Worm (Caenorhabditis elegans): ENCODE results near the gene ztf-14.

Gene ztf-14

DNA sequence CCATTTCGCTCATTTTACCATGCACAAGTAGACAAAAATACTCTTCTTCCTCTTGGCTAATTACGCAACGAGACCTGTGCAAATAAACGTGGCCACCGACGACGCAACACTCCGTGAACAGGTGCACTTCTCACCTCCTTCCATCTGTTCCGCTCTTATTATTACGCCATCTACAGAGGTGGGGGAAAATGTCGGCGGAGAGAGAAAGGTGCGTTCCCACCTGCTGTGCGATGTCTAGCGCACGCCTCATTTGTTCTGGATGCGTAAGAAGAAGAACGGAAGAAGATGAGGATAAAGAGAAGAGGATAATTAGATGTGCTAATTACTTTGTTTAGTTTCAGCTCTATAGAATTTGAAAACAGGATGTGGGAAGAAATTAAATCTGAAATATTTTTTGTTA is 9.4 kb upstream of the ztf-14 start:
- TF ChIP-seq tbx-9 (tag; optimal IDR thresholded peaks at IDR 0.05; ENCODE audit: borderline replicate concordance) (no peak), sea-2 (GFP tag; IDR thresholded peaks at IDR 0.05) (no peak), madf-8 (GFP tag; conservative IDR thresholded peaks at IDR 0.05) (no peak), hmg-1.2 (GFP tag; IDR thresholded peaks at IDR 0.05) (no peak), ceh-91 (GFP tag; IDR thresholded peaks at IDR 0.05) (no peak), let-607 (tag; optimal IDR thresholded peaks at IDR 0.05) (no peak), lag-1 (GFP tag; IDR thresholded peaks at IDR 0.05) (no peak), madf-6 (GFP tag; IDR thresholded peaks at IDR 0.05) (no peak), unc-62 (GFP tag; optimal IDR thresholded peaks at IDR 0.05) (no peak), nhr-179 (tag; optimal IDR thresholded peaks at IDR 0.05) (no peak), B0035.1 (tag; optimal IDR thresholded peaks at IDR 0.05) (no peak), attf-6 (GFP tag; IDR thresholded peaks at IDR 0.05) (no peak), snpc-3.4 (tag; optimal IDR thresholded peaks at IDR 0.05) (no peak), D2030.7 (GFP tag; IDR thresholded peaks at IDR 0.05) (no peak), mxl-1 (tag; optimal IDR thresholded peaks at IDR 0.05) (no peak), T07F8.4 (tag; optimal IDR thresholded peaks at IDR 0.05) (no peak)

DNA sequence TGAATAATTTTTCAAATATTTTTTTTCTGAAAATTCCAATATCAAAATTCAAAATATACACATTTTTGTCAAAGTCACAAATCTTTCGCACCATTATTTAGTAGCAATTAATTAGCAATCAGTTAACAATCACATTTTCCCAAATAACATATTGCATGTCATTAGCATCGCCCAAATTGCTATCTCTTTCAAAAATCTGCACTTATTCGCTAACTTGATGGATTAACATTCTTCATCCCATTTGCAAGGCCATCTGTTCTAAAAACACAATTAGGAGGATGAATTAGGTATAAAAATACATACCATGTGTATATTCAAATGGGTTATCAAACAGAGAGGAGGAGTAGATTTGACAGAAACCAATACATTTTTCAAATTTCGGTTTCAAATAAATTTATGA is 8.6 kb upstream of the ztf-14 start:
- no peak for TF ChIP-seq ztf-18 (tag; optimal IDR thresholded peaks at IDR 0.05)
- no peak for TF ChIP-seq lin-35 (GFP tag; optimal IDR thresholded peaks at IDR 0.05)
- TF ChIP-seq attf-6 (GFP tag; IDR thresholded peaks at IDR 0.05), result no peak
- no peak for TF ChIP-seq snpc-1.3 (tag; optimal IDR thresholded peaks at IDR 0.05; ENCODE audit: insufficient read depth)
- TF ChIP-seq efl-1 (GFP tag; optimal IDR thresholded peaks at IDR 0.05), result no peak
- no peak for TF ChIP-seq ztf-25 (GFP tag; IDR thresholded peaks at IDR 0.05)
- TF ChIP-seq F52B5.7 (tag; optimal IDR thresholded peaks at IDR 0.05), result no peak
- no peak for TF ChIP-seq atf-7 (tag; optimal IDR thresholded peaks at IDR 0.05)
- no peak for TF ChIP-seq snpc-4 (GFP tag; optimal IDR thresholded peaks at IDR 0.05)
- TF ChIP-seq snpc-4 (tag; optimal IDR thresholded peaks at IDR 0.05), result no peak

- no peak for TF ChIP-seq lin-26 (GFP tag; IDR thresholded peaks at IDR 0.05)
- TF ChIP-seq ceh-27 (GFP tag; optimal IDR thresholded peaks at IDR 0.05), result no peak
- TF ChIP-seq hmg-1.2 (GFP tag; IDR thresholded peaks at IDR 0.05), result no peak
- TF ChIP-seq dpff-1 (tag; optimal IDR thresholded peaks at IDR 0.05), result no peak
- no peak for TF ChIP-seq T26A5.8 (tag; optimal IDR thresholded peaks at IDR 0.05)
- no peak for TF ChIP-seq K12H6.12 (tag; optimal IDR thresholded peaks at IDR 0.05)
- TF ChIP-seq die-1 (tag; optimal IDR thresholded peaks at IDR 0.05), result no peak
- no peak for TF ChIP-seq lir-1 (GFP tag; conservative IDR thresholded peaks at IDR 0.05)
- TF ChIP-seq let-526 (GFP tag; IDR thresholded peaks at IDR 0.05), result no peak
- no peak for TF ChIP-seq hrde-1 (tag; optimal IDR thresholded peaks at IDR 0.05; ENCODE audit: borderline replicate concordance)
- no peak for TF ChIP-seq rec-8 (tag; optimal IDR thresholded peaks at IDR 0.05)
- TF ChIP-seq egl-44 (GFP tag; IDR thresholded peaks at IDR 0.05), result no peak
- no peak for TF ChIP-seq nhr-90 (tag; optimal IDR thresholded peaks at IDR 0.05)
- TF ChIP-seq snpc-1.3 (tag; optimal IDR thresholded peaks at IDR 0.05; ENCODE audit: insufficient read depth), result no peak
- no peak for TF ChIP-seq Y67H2A.10 (GFP tag; conservative IDR thresholded peaks at IDR 0.05)
- no peak for TF ChIP-seq pha-4 (tag; optimal IDR thresholded peaks at IDR 0.05)
- TF ChIP-seq ztf-18 (tag; optimal IDR thresholded peaks at IDR 0.05), result no peak
- no peak for TF ChIP-seq repo-1 (tag; optimal IDR thresholded peaks at IDR 0.05)
These were observed 8.1 kb upstream of the ztf-14 start for ce11 chrX:14487832-14488231.
